Fruit fly (Drosophila melanogaster): ENCODE data around the gene Eaf6.
A peak's percentile ranks its signal among the peaks of the same experiment; 100 is the strongest.

Eaf6 gene

DNA sequence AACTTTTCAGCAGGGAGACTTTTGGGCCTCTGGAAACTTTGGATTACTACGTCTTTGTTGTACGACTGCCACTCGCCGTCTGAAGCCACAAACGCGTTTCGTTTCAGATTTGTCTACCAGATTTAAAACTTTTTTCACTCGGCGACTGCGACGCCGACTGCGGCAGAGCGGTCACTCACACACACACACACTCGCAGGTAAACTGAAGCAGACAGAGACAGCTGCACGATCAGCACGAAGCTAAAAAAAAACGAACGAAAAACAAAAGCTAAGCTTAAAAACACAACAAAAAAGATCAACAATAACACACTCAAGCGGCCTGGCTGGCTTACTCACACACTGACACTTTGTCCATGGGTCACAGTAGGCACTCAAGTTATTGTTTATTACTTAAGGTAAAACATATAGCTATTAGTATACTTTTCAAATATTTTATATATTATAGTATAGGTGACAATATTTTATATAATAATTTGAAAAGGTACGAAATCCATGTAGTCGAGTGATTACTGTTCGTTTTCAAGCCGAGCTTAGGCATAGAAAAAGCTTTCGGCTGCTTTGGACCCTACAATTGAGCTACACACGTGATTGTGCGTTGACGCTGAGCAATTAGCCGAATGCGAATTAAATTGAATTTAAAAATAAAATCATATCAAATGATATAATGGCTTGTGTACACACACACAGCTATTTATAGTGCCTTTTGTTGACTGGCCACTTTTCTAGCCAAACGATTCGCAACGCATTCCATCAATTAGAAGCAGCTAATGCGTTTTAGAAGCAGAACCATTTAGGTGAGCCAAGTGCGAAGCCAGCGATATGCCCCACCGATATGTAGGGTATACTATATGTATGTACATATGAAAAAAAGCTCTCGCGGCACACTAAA, 30.6 kb downstream of the Eaf6 start, which contains the start of gene Msr-110 (continued):
- TF ChIP-seq tin (GFP tag; optimal IDR thresholded peaks at IDR 0.05) (peak; percentile 76), CG3065 (GFP tag; optimal IDR thresholded peaks at IDR 0.05) (peak; percentile 6), CG11085 (GFP tag; IDR thresholded peaks at IDR 0.05) (peak; percentile 75), Mad (GFP tag; optimal IDR thresholded peaks at IDR 0.05) (peak; percentile 76), Optix (GFP tag; IDR thresholded peaks at IDR 0.05) (peak; percentile 84), CG1792 (GFP tag; optimal IDR thresholded peaks at IDR 0.05) (peak; percentile 52), CG31388 (GFP tag; optimal IDR thresholded peaks at IDR 0.05) (peak; percentile 61), prd (optimal IDR thresholded peaks at IDR 0.05) (no peak), prd (GFP tag; IDR thresholded peaks at IDR 0.05) (peak; percentile 89), CG14965 (GFP tag; optimal IDR thresholded peaks at IDR 0.05; ENCODE audit: borderline replicate concordance) (no peak), CHES-1-like (GFP tag; optimal IDR thresholded peaks at IDR 0.05) (peak; percentile 74), CG18764 (GFP tag; optimal IDR thresholded peaks at IDR 0.05) (peak; percentile 71), schlank (tag; optimal IDR thresholded peaks at IDR 0.05) (peak; percentile 54), CG31365 (tag; optimal IDR thresholded peaks at IDR 0.05) (peak; percentile 56), CG4707 (GFP tag; optimal IDR thresholded peaks at IDR 0.05) (peak; percentile 65), CG4617 (GFP tag; optimal IDR thresholded peaks at IDR 0.05; ENCODE audit: borderline replicate concordance) (peak; percentile 24), Dll (GFP tag; IDR thresholded peaks at IDR 0.05; ENCODE audit: partially characterized antibody) (no peak), CG6791 (GFP tag; IDR thresholded peaks at IDR 0.05; ENCODE audit: partially characterized antibody) (no peak), CG11456 (GFP tag; IDR thresholded peaks at IDR 0.05) (peak; percentile 83), klu (GFP tag; IDR thresholded peaks at IDR 0.05) (peak; percentile 91), CG11504 (tag; optimal IDR thresholded peaks at IDR 0.05) (peak; percentile 94), CG7556 (GFP tag; optimal IDR thresholded peaks at IDR 0.05) (peak; percentile 91), CG1024 (GFP tag; IDR thresholded peaks at IDR 0.05) (peak; percentile 49; the same call in 1 of the 2 replicates), peb (GFP tag; IDR thresholded peaks at IDR 0.05) (peak; percentile 76), Lhr (GFP tag; optimal IDR thresholded peaks at IDR 0.05) (peak; percentile 41), CG12071 (GFP tag; optimal IDR thresholded peaks at IDR 0.05) (peak; percentile 76), gsb-n (tag; optimal IDR thresholded peaks at IDR 0.05) (peak; percentile 77), CG17385 (GFP tag; optimal IDR thresholded peaks at IDR 0.05) (peak; percentile 88), Ets97D (GFP tag; optimal IDR thresholded peaks at IDR 0.05) (peak; percentile 29), CG10209 (GFP tag; optimal IDR thresholded peaks at IDR 0.05) (peak; percentile 86), chif (GFP tag; optimal IDR thresholded peaks at IDR 0.05) (peak; percentile 49 to 79), hb (GFP tag; IDR thresholded peaks at IDR 0.05; ENCODE audit: partially characterized antibody) (no peak), Nf-YC (tag; optimal IDR thresholded peaks at IDR 0.05) (peak; percentile 86), nmo (GFP tag; optimal IDR thresholded peaks at IDR 0.05) (peak; percentile 91), pfk (GFP tag; optimal IDR thresholded peaks at IDR 0.05) (peak; percentile 19), ftz-f1 (GFP tag; optimal IDR thresholded peaks at IDR 0.05) (no peak), wor (GFP tag; IDR thresholded peaks at IDR 0.05) (peak; percentile 88), pnt (GFP tag; optimal IDR thresholded peaks at IDR 0.05) (peak; percentile 55), Atf3 (GFP tag; optimal IDR thresholded peaks at IDR 0.05) (peak; percentile 74), corto (GFP tag; optimal IDR thresholded peaks at IDR 0.05) (peak; percentile 93), TFAM (GFP tag; optimal IDR thresholded peaks at IDR 0.05) (no peak), CG6254 (GFP tag; optimal IDR thresholded peaks at IDR 0.05) (peak; percentile 71), tx (GFP tag; optimal IDR thresholded peaks at IDR 0.05) (peak; percentile 67), danr (GFP tag; IDR thresholded peaks at IDR 0.05) (peak; percentile 85; the same call in 1 of the 2 replicates), Gsc (GFP tag; IDR thresholded peaks at IDR 0.05) (peak; percentile 64), cato (GFP tag; optimal IDR thresholded peaks at IDR 0.05; ENCODE audit: borderline replicate concordance) (peak; percentile 66), usp (GFP tag; optimal IDR thresholded peaks at IDR 0.05) (no peak), pho (GFP tag; optimal IDR thresholded peaks at IDR 0.05) (peak; percentile 75), HLHmδ (GFP tag; optimal IDR thresholded peaks at IDR 0.05) (no peak)
